Worm (Caenorhabditis elegans) whole organism, young adult: ENCODE results near the gene phat-6.
A peak's percentile ranks its signal among the peaks of the same experiment; 100 is the strongest.

Experiments used
- B0035.1 ChIP-seq: sonication (generic microtip); optimal IDR thresholded peaks from 2 replicates; lab custom pipeline; 2016; ENCODE audit warnings: missing genetic modification characterization, mild to moderate bottlenecking, missing compliant biosample characterization, missing genotype, missing genetic modification reagents
- B0336.3 ChIP-seq: fragments of 200-800 bp; sonication (Bioruptor generic); IDR thresholded peaks from 2 replicates; pipeline ENCODE4 v1.3.6; 2022; ENCODE audit warnings: missing genetic modification characterization, missing compliant biosample characterization
- F37B4.10 ChIP-seq: fragments of 200-800 bp; sonication (Bioruptor generic); IDR thresholded peaks from 2 replicates; pipeline ENCODE4 v1.3.6; 2022; ENCODE audit warnings: missing genetic modification characterization, missing compliant biosample characterization
- F39B2.1 ChIP-seq: fragments of 200-800 bp; sonication (Bioruptor generic); IDR thresholded peaks from 2 replicates; pipeline ENCODE4 v1.3.6; 2022; ENCODE audit warnings: missing genetic modification reagents, missing genetic modification characterization, missing compliant biosample characterization
- F52B5.7 ChIP-seq: sonication (generic microtip); optimal IDR thresholded peaks from 2 replicates; lab custom pipeline; 2016; ENCODE audit warnings: mild to moderate bottlenecking, missing genetic modification characterization, missing compliant biosample characterization
- F55B11.4 ChIP-seq: sonication (generic microtip); optimal IDR thresholded peaks from 2 replicates; lab custom pipeline; 2016; ENCODE audit warnings: missing compliant biosample characterization, missing genetic modification characterization, borderline replicate concordance; ENCODE audit not compliant: insufficient read depth
- K11D2.4 ChIP-seq: fragments of 200-800 bp; sonication (Bioruptor generic); IDR thresholded peaks from 2 replicates; pipeline ENCODE4 v1.3.6; 2022; ENCODE audit warnings: missing genetic modification reagents, missing genetic modification characterization, missing compliant biosample characterization
- K12H6.12 ChIP-seq: fragments of 200-800 bp; sonication (Bioruptor generic); optimal IDR thresholded peaks from 2 replicates; lab custom pipeline; 2018; ENCODE audit warnings: mild to moderate bottlenecking, missing genetic modification characterization, missing compliant biosample characterization
- T07F8.4 ChIP-seq: sonication (generic microtip); optimal IDR thresholded peaks from 2 replicates; lab custom pipeline; 2016; ENCODE audit warnings: mild to moderate bottlenecking, missing genetic modification characterization, moderate library complexity, missing compliant biosample characterization
- T26A5.8 ChIP-seq: sonication (generic microtip); optimal IDR thresholded peaks from 2 replicates; lab custom pipeline; 2016; ENCODE audit warnings: missing genetic modification characterization, missing compliant biosample characterization
- Y53F4B.3 ChIP-seq: fragments of 200-800 bp; sonication (Bioruptor generic); IDR thresholded peaks from 2 replicates; pipeline ENCODE4 v1.3.6; 2022; ENCODE audit warnings: missing genetic modification reagents, missing genetic modification characterization, missing compliant biosample characterization
- Y56A3A.18 ChIP-seq: fragments of 200-800 bp; sonication (Bioruptor generic); IDR thresholded peaks from 2 replicates; pipeline ENCODE4 v1.3.6; 2022; ENCODE audit warnings: missing genetic modification reagents, missing genetic modification characterization, missing compliant biosample characterization
- Y79H2A.3 ChIP-seq: fragments of 200-800 bp; sonication (Bioruptor generic); conservative IDR thresholded peaks from 2 replicates; pipeline ENCODE4 v1.3.6; 2022; ENCODE audit warnings: missing genetic modification reagents, missing genetic modification characterization, missing compliant biosample characterization
- ZK185.1 ChIP-seq: sonication (generic microtip); optimal IDR thresholded peaks from 2 replicates; lab custom pipeline; 2016; ENCODE audit warnings: mild to moderate bottlenecking, missing genetic modification characterization, missing compliant biosample characterization; ENCODE audit not compliant: poor library complexity, severe bottlenecking
- akir-1 ChIP-seq: fragments of 200-800 bp; sonication (Bioruptor generic); optimal IDR thresholded peaks from 2 replicates; lab custom pipeline; 2018; ENCODE audit warnings: mild to moderate bottlenecking, missing genetic modification characterization, moderate library complexity, missing compliant biosample characterization
- atf-7 ChIP-seq: sonication (generic microtip); optimal IDR thresholded peaks from 2 replicates; lab custom pipeline; 2017; ENCODE audit warnings: mild to moderate bottlenecking, missing genetic modification characterization, missing compliant biosample characterization
- athp-1 ChIP-seq: sonication (generic microtip); optimal IDR thresholded peaks from 2 replicates; lab custom pipeline; 2017; ENCODE audit warnings: mild to moderate bottlenecking, missing genetic modification characterization, missing compliant biosample characterization
- attf-3 ChIP-seq: fragments of 200-800 bp; sonication (Bioruptor generic); conservative IDR thresholded peaks from 2 replicates; pipeline ENCODE4 v1.3.6; 2022; ENCODE audit warnings: missing genetic modification reagents, missing genetic modification characterization, missing compliant biosample characterization
- bed-1 ChIP-seq: fragments of 200-800 bp; sonication (Bioruptor generic); IDR thresholded peaks from 2 replicates; pipeline ENCODE4 v1.3.6; 2022; ENCODE audit warnings: missing genetic modification reagents, missing genetic modification characterization, missing compliant biosample characterization
- bed-2 ChIP-seq: fragments of 200-800 bp; sonication (Bioruptor generic); IDR thresholded peaks from 2 replicates; pipeline ENCODE4 v1.3.6; 2022; ENCODE audit warnings: missing genetic modification reagents, missing genetic modification characterization, missing compliant biosample characterization
- cebp-1 ChIP-seq, 2 experiments: fragments of 200-800 bp in 1 of 2; sonication (Bioruptor generic) in 1 of 2; sonication (generic microtip) in 1 of 2; IDR thresholded peaks in 1 of 2; optimal IDR thresholded peaks in 1 of 2; 2 replicates each; pipeline versions ENCODE4 v1.3.6 to Lab custom; 2017 to 2022; ENCODE audit warnings: missing compliant biosample characterization in 2 of 2, missing genetic modification characterization in 2 of 2, mild to moderate bottlenecking in 1 of 2, missing genetic modification reagents in 1 of 2, moderate library complexity in 1 of 2
- die-1 ChIP-seq: sonication (generic microtip); optimal IDR thresholded peaks from 2 replicates; lab custom pipeline; 2016; ENCODE audit warnings: missing genotype, mild to moderate bottlenecking, missing genetic modification characterization, missing compliant biosample characterization
- dpl-1 ChIP-seq: fragments of 150-350 bp; optimal IDR thresholded peaks from 2 replicates; lab custom pipeline; 2014; ENCODE audit warnings: missing biosample characterization, missing genetic modification reagents, missing genetic modification characterization
- efl-1 ChIP-seq: fragments of 150-350 bp; optimal IDR thresholded peaks from 2 replicates; lab custom pipeline; 2014; ENCODE audit warnings: missing biosample characterization, missing genetic modification reagents, missing genetic modification characterization
- egl-44 ChIP-seq: fragments of 200-800 bp; sonication (Bioruptor generic); IDR thresholded peaks from 2 replicates; pipeline ENCODE4 v1.3.6; 2022; ENCODE audit warnings: missing genetic modification reagents, missing genetic modification characterization, missing compliant biosample characterization
- hsf-1 ChIP-seq: fragments of 200-800 bp; sonication (Bioruptor generic); IDR thresholded peaks from 2 replicates; pipeline ENCODE4 v1.3.6; 2022; ENCODE audit warnings: missing genetic modification reagents, missing genetic modification characterization, missing compliant biosample characterization
- lin-35 ChIP-seq, 3 experiments: fragments of 150-350 bp in 2 of 3; sonication (generic microtip) in 1 of 3; optimal IDR thresholded peaks; 2 replicates each; lab custom pipeline; 2014 to 2018; ENCODE audit warnings: missing biosample characterization in 3 of 3, missing genetic modification characterization in 3 of 3, missing genetic modification reagents in 3 of 3
- lsy-27 ChIP-seq: sonication (generic microtip); optimal IDR thresholded peaks from 2 replicates; lab custom pipeline; 2017; ENCODE audit warnings: missing genetic modification characterization, mild to moderate bottlenecking, missing compliant biosample characterization, antibody characterized with exemption, missing genotype, borderline replicate concordance; ENCODE audit not compliant: insufficient read depth
- madf-3 ChIP-seq: fragments of 200-800 bp; sonication (Bioruptor generic); IDR thresholded peaks from 2 replicates; pipeline ENCODE4 v1.3.6; 2022; ENCODE audit warnings: missing genetic modification reagents, missing genetic modification characterization, missing compliant biosample characterization
- madf-8 ChIP-seq: fragments of 200-800 bp; sonication (Bioruptor generic); conservative IDR thresholded peaks from 2 replicates; pipeline ENCODE4 v1.3.6; 2022; ENCODE audit warnings: missing genetic modification reagents, missing genetic modification characterization, missing compliant biosample characterization
- mel-28 ChIP-seq: sonication (generic microtip); optimal IDR thresholded peaks from 2 replicates; lab custom pipeline; 2016; ENCODE audit warnings: borderline replicate concordance, mild to moderate bottlenecking, missing genetic modification characterization, missing compliant biosample characterization
- nfyb-1 ChIP-seq: fragments of 200-800 bp; sonication (Bioruptor generic); IDR thresholded peaks from 2 replicates; pipeline ENCODE4 v1.3.6; 2022; ENCODE audit warnings: missing genetic modification reagents, missing genetic modification characterization, missing compliant biosample characterization
- nhr-120 ChIP-seq: fragments of 200-800 bp; sonication (Bioruptor generic); IDR thresholded peaks from 2 replicates; pipeline ENCODE4 v1.3.6; 2022; ENCODE audit warnings: missing genetic modification characterization, missing compliant biosample characterization
- nhr-27 ChIP-seq: fragments of 200-800 bp; sonication (Bioruptor generic); optimal IDR thresholded peaks from 2 replicates; lab custom pipeline; 2018; ENCODE audit warnings: mild to moderate bottlenecking, missing genetic modification characterization, moderate library complexity, missing compliant biosample characterization
- rcor-1 ChIP-seq: fragments of 200-800 bp; sonication (Bioruptor generic); IDR thresholded peaks from 2 replicates; pipeline ENCODE4 v1.3.6; 2022; ENCODE audit warnings: missing genetic modification reagents, missing genetic modification characterization, missing compliant biosample characterization
- rpc-1 ChIP-seq, 2 experiments: fragments of 150-350 bp in 1 of 2; sonication (generic microtip) in 1 of 2; optimal IDR thresholded peaks; 2 replicates each; lab custom pipeline; 2014 to 2018; ENCODE audit warnings: missing biosample characterization in 1 of 2, missing genetic modification characterization in 1 of 2, missing genetic modification reagents in 1 of 2, missing genotype in 1 of 2
- sea-2 ChIP-seq: fragments of 200-800 bp; sonication (Bioruptor generic); IDR thresholded peaks from 2 replicates; pipeline ENCODE4 v1.3.6; 2022; ENCODE audit warnings: missing genetic modification characterization, missing compliant biosample characterization
- snpc-1.1 ChIP-seq: sonication (generic microtip); optimal IDR thresholded peaks from 2 replicates; lab custom pipeline; 2017; ENCODE audit warnings: missing genetic modification characterization, mild to moderate bottlenecking, missing compliant biosample characterization, antibody characterized with exemption, moderate library complexity, missing genotype, missing genetic modification reagents; ENCODE audit not compliant: insufficient read depth
- snpc-1.3 ChIP-seq: sonication (generic microtip); optimal IDR thresholded peaks from 2 replicates; lab custom pipeline; 2017; ENCODE audit warnings: missing genetic modification characterization, mild to moderate bottlenecking, missing compliant biosample characterization, antibody characterized with exemption, moderate library complexity, missing genotype, missing genetic modification reagents; ENCODE audit not compliant: insufficient read depth
- snpc-3.4 ChIP-seq: sonication (generic microtip); optimal IDR thresholded peaks from 2 replicates; lab custom pipeline; 2017; ENCODE audit warnings: missing genetic modification characterization, mild to moderate bottlenecking, missing compliant biosample characterization, antibody characterized with exemption, moderate library complexity, missing genotype, missing genetic modification reagents
- unc-130 ChIP-seq: sonication (generic microtip); optimal IDR thresholded peaks from 2 replicates; lab custom pipeline; 2016; ENCODE audit warnings: missing genetic modification reagents, missing genetic modification characterization, missing compliant biosample characterization
- unc-62 ChIP-seq: fragments of 150-350 bp; optimal IDR thresholded peaks from 2 replicates; lab custom pipeline; 2014; ENCODE audit warnings: missing biosample characterization, missing genetic modification reagents, missing genetic modification characterization
- xnd-1 ChIP-seq: sonication (generic microtip); optimal IDR thresholded peaks from 2 replicates; lab custom pipeline; 2016; ENCODE audit warnings: missing genotype, missing genetic modification reagents, missing genetic modification characterization, missing compliant biosample characterization
- ztf-3 ChIP-seq: fragments of 200-800 bp; sonication (Bioruptor generic); optimal IDR thresholded peaks from 2 replicates; lab custom pipeline; 2018; ENCODE audit warnings: mild to moderate bottlenecking, missing genetic modification characterization, missing compliant biosample characterization
- ztf-6 ChIP-seq: fragments of 200-800 bp; sonication (Bioruptor generic); IDR thresholded peaks from 2 replicates; pipeline ENCODE4 v1.3.6; 2022; ENCODE audit warnings: missing genetic modification reagents, missing genetic modification characterization, missing compliant biosample characterization

The phat-6 gene

ce11 chrX:15146415-15147210 is 47.6 kb downstream of the phat-6 start (continued):
- no peak for TF ChIP-seq unc-130
- TF ChIP-seq attf-3 (GFP tag; lab: Robert Waterston, UW), result no peak
- TF ChIP-seq K11D2.4 (GFP tag; lab: Robert Waterston, UW), result no peak
- no peak for TF ChIP-seq T26A5.8 (tag; lab: Kevin White, UChicago)
- TF ChIP-seq ZK185.1 (tag; lab: Kevin White, UChicago), result peak; percentile 83
- no peak for TF ChIP-seq F37B4.10 (GFP tag; lab: Robert Waterston, UW)
- TF ChIP-seq F52B5.7 (tag; lab: Kevin White, UChicago), result no peak
- no peak for TF ChIP-seq cebp-1 (GFP tag; IDR thresholded peaks at IDR 0.05; lab: Robert Waterston, UW)
- TF ChIP-seq cebp-1 (tag; optimal IDR thresholded peaks at IDR 0.05; lab: Kevin White, UChicago), result no peak
- TF ChIP-seq die-1 (tag; lab: Kevin White, UChicago), result peak; percentile 84
- 0 out of 2 replicates have a peak, but pooled peaks have one; percentile 19 for TF ChIP-seq rcor-1 (GFP tag; lab: Robert Waterston, UW)
- no peak for TF ChIP-seq bed-1
- no peak for TF ChIP-seq madf-8 (GFP tag; lab: Robert Waterston, UW)
- no peak for TF ChIP-seq B0336.3 (GFP tag; lab: Robert Waterston, UW)
- TF ChIP-seq lsy-27 (tag; lab: Kevin White, UChicago), result no peak
- TF ChIP-seq snpc-1.3 (tag; lab: Kevin White, UChicago), result peak; percentile 70
- peak; percentile 86 for TF ChIP-seq snpc-3.4
- no peak for TF ChIP-seq nfyb-1
- no peak for TF ChIP-seq madf-3 (GFP tag; lab: Robert Waterston, UW)
- TF ChIP-seq ztf-6 (GFP tag; lab: Robert Waterston, UW), result no peak
- no peak for TF ChIP-seq bed-2 (GFP tag; lab: Robert Waterston, UW)
- no peak for TF ChIP-seq Y53F4B.3 (GFP tag; lab: Robert Waterston, UW)
- TF ChIP-seq F55B11.4 (tag; lab: Kevin White, UChicago), result no peak
- peak; percentile 80 for TF ChIP-seq Y56A3A.18 (GFP tag; lab: Robert Waterston, UW)
- no peak for TF ChIP-seq mel-28 (tag; lab: Kevin White, UChicago)
- TF ChIP-seq efl-1 (GFP tag; lab: Kevin White, UChicago), result no peak
- no peak for TF ChIP-seq K12H6.12
- no peak for TF ChIP-seq athp-1 (tag; lab: Kevin White, UChicago)
- peak; percentile 91 for TF ChIP-seq rpc-1 (optimal IDR thresholded peaks at IDR 0.05; lab: Kevin White, UChicago)
- peak; percentile 97 for TF ChIP-seq rpc-1 (tag; optimal IDR thresholded peaks at IDR 0.05; lab: Kevin White, UChicago)
- no peak for TF ChIP-seq nhr-27 (tag; lab: Kevin White, UChicago)
- no peak for TF ChIP-seq atf-7
- TF ChIP-seq unc-62, result no peak
- no peak for TF ChIP-seq sea-2 (GFP tag; lab: Robert Waterston, UW)
- TF ChIP-seq snpc-1.1, result peak; percentile 65
- TF ChIP-seq nhr-120 (GFP tag; lab: Robert Waterston, UW), result no peak
- TF ChIP-seq B0035.1 (tag; lab: Kevin White, UChicago), result no peak
- TF ChIP-seq hsf-1 (GFP tag; lab: Robert Waterston, UW), result no peak
- TF ChIP-seq xnd-1 (tag; lab: Kevin White, UChicago), result no peak
- TF ChIP-seq Y79H2A.3, result no peak
- peak in 1 of 3 experiments; percentile 23 for TF ChIP-seq lin-35 (GFP tag; optimal IDR thresholded peaks at IDR 0.05; lab: Kevin White, UChicago)
- peak; percentile 65; the same call in 1 of the 2 replicates for TF ChIP-seq egl-44
- peak; percentile 63 for TF ChIP-seq T07F8.4 (tag; lab: Kevin White, UChicago)
- TF ChIP-seq F39B2.1, result no peak
- no peak for TF ChIP-seq ztf-3
- no peak for TF ChIP-seq dpl-1 (GFP tag; lab: Kevin White, UChicago)
- TF ChIP-seq akir-1 (GFP tag; lab: Kevin White, UChicago), result no peak
